Fruit fly (Drosophila melanogaster) whole organism, wandering third instar larva: ENCODE measurements around the gene CG3630.

Source experiments
- Abd-B ChIP-seq: fragments of >200 bp; optimal IDR thresholded peaks from 2 replicates; lab custom pipeline; 2017; ENCODE audit warnings: missing biosample characterization, missing genetic modification characterization
- CG9705 ChIP-seq: fragments of 200-800 bp; sonication (Bioruptor generic); optimal IDR thresholded peaks from 2 replicates; lab custom pipeline; 2018; ENCODE audit warnings: missing biosample characterization, mild to moderate bottlenecking, missing genetic modification characterization
- Myc ChIP-seq: fragments of >200 bp; optimal IDR thresholded peaks from 2 replicates; lab custom pipeline; 2017

dm6 chrX:2121716-2122601 lies 40.0 kb upstream of the CG3630 start:
- TF ChIP-seq Abd-B, result no peak
- TF ChIP-seq CG9705 (GFP tag; lab: Kevin White, UChicago), result peak; percentile 1
- TF ChIP-seq Myc (lab: Kevin White, UChicago), result no peak
